Fruit fly (Drosophila melanogaster) ovary, adult (tissue): Measurements from ENCODE around the gene CG31230.

Experiments used
- CG17801 ChIP-seq: fragments of 200-800 bp; optimal IDR thresholded peaks from 2 replicates; lab custom pipeline; 2019; ENCODE audit warnings: missing biosample characterization, mild to moderate bottlenecking, missing genetic modification characterization, moderate library complexity; ENCODE audit not compliant: partially characterized antibody

The CG31230 gene

dm6 chr3R:18671112-18671729 lies at the start of gene CG31230:
CG31230 (plus strand) TSS chr3R:18671679.
- TF ChIP-seq CG17801 (GFP tag; lab: Kevin White, UChicago) = no peak

- TF ChIP-seq CG17801 (GFP tag; lab: Kevin White, UChicago) = no peak
Measured at dm6 chr3R:18624541-18624940, 46.9 kb upstream of the CG31230 start.

DNA sequence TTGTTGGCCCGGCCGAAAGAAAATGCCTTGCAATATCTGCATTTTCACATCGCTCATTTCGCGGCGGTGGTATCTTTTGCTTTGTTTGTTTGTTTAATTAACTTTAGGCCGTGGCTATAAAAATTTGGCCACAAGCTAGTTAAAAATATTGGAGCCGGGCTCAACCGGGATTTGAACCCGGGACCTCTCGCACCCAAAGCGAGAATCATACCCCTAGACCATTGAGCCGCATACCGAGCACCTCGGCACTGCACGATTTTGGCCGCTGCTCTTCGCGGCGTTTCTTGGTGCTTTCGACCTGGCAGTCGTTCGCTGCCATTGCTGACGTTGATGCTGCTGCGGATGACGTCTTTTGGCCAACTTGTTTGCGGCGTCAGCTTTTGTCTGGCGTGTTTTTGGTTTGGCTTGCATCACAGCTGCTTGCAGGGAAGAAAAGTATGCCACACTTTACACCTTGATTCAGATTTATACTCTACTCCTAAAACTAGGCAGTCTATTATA lies 43.1 kb upstream of the CG31230 start:
- TF ChIP-seq CG17801 (GFP tag; lab: Kevin White, UChicago) = no peak

dm6 chr3R:18633099-18633498 lies 38.4 kb upstream of the CG31230 start:
- no peak for TF ChIP-seq CG17801 (GFP tag; lab: Kevin White, UChicago)

DNA sequence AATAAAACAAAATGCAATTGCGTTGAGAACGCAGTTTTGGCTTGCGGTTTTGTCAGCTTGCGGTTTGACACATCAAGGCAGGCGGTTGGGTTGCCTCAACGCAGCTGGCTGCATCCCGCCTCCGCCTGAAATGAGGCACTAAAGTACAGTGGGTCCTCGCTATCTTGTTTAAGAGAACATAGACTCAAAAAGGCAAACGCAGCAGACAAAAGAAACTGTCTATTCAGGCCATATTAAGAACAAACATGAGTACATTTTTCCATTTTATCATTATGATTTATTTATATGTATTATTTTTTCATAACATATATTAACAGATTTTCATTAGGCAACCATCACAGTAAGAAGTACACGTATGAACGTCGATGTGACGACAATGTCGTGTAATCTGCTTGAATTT lies 31.8 kb upstream of the CG31230 start:
- peak; percentile 16 for TF ChIP-seq CG17801 (GFP tag; lab: Kevin White, UChicago)

DNA sequence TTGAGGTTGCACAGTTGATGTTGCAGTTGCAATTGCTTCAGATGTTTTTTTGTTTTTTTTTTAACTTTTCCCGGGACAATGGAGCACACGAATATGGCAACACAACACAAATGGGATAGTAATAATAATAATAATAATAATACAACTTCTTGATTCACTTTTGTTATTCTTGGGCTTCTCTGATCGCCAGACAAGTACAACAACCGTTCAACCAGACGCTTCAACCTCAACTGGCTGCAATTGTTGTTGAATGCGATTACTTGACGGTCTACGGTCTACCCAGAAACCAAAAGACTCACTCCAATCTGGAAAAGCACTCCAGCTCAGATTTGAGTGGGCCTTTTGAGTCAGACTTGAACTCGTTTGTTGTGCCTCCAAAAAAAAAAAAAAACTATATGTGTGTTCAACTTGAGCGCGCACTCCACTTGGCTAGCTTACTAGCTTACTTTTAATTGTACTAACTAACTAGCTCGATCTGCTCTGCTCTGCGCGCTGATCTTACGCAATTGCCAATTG lies 30.2 kb upstream of the CG31230 start, which contains the start of gene CG14301:
Gene CG14301, minus strand, starts transcription at position 216 of the 516 bp plus-strand sequence.
- no peak for TF ChIP-seq CG17801 (GFP tag; lab: Kevin White, UChicago)

- TF ChIP-seq CG17801 (GFP tag; lab: Kevin White, UChicago) = no peak
Measured at dm6 chr3R:18643646-18644045, 27.8 kb upstream of the CG31230 start.

- TF ChIP-seq CG17801 (GFP tag; lab: Kevin White, UChicago) = no peak
Measured at dm6 chr3R:18658380-18658944, 13.0 kb upstream of the CG31230 start.

dm6 chr3R:18658945-18659642 lies 12.4 kb upstream of the CG31230 start, which contains the start of the genes CG31224 and CstF64:
CG31224 (minus strand) TSS chr3R:18659309.
CstF64 (plus strand) TSS chr3R:18659618.
- peak; percentile 65 for TF ChIP-seq CG17801 (GFP tag; lab: Kevin White, UChicago)

dm6 chr3R:18663525-18663924 lies 8.0 kb upstream of the CG31230 start, which contains the start of the genes Cpsf73 and Gos28:
Cpsf73 (minus strand) TSS chr3R:18663552.
Gos28 (plus strand) TSS chr3R:18663738.
- TF ChIP-seq CG17801 (GFP tag; lab: Kevin White, UChicago) = peak; percentile 36

dm6 chr3R:18665061-18665460 lies 6.4 kb upstream of the CG31230 start, which contains the start of gene CG31231:
CG31231 (plus strand) TSS chr3R:18665361.
- TF ChIP-seq CG17801 (GFP tag; lab: Kevin White, UChicago) = no peak

DNA sequence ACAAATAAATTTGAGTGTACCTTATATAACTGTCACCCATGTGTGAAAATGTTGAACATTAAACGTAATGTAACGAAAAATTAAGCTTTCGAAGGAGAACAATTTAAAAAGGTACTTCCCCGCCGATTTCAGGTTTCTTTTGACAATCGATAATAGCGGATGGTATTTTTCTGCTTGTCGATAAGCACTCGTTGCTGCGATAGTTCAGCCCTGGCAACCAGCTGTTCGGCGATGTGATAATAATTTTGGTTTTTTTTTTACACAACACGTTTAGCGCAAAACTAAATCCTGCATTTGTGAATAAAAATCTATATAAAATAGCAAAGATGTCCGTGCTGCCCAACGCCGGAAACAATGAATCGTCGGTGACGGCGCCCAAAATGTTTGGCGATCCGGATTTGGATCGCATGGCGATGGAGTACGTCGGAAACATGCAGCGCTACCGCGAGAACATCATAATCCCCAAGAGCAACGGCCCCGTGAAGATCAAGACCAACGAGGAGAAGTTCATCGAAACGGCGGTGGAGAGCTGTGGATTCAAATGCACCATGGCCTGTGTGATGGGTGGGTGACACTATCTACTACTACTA lies 3.7 kb upstream of the CG31230 start, which contains the start of gene CG31229:
Gene CG31229, plus strand, starts transcription at position 194 of the 590 bp plus-strand sequence.
- no peak for TF ChIP-seq CG17801 (GFP tag; lab: Kevin White, UChicago)

- TF ChIP-seq CG17801 (GFP tag; lab: Kevin White, UChicago) = no peak
Measured at dm6 chr3R:18669152-18669551, 2.3 kb upstream of the CG31230 start, which contains the start of gene CG7702. CG7702 (plus strand) TSS chr3R:18669390.

DNA sequence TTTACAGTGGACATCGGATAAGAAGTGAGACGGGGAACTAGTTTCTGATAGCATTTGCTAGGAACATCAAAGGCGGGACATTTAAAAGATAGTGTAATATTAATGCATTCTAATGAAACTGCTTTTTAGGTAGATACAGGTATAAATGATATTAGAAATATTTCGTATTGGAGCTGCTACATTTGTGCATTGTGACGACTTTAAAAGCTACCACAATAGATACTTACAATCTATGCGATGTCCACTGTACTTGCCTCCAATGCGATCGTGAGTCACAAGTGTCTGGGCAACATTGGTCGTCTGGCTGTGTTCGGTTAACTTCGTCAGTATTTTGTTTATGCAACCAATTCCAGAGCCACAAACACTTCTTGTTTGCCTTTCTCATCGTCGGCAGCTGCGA lies 1.7 kb upstream of the CG31230 start:
- TF ChIP-seq CG17801 (GFP tag; lab: Kevin White, UChicago) = no peak
